Worm (Caenorhabditis elegans): ENCODE data around the gene rab-28.

ce11 chrIV:9251079-9251478 is 7.3 kb upstream of the rab-28 start, which contains the start of gene Y11D7A.8:
- no peak for TF ChIP-seq him-1 (tag; optimal IDR thresholded peaks at IDR 0.05)
- TF ChIP-seq dao-5 (tag; optimal IDR thresholded peaks at IDR 0.05): no peak
- TF ChIP-seq W03F9.2 (tag; optimal IDR thresholded peaks at IDR 0.05): no peak

Data from whole organism, L4/young adult.